Worm (Caenorhabditis elegans): ENCODE measurements around the gene C34H4.1.
A peak's percentile ranks its signal among the peaks of the same experiment; 100 is the strongest.

Gene C34H4.1

ce11 chrIV:1514415-1514814 is 41.0 kb upstream of the C34H4.1 start (continued):
- TF ChIP-seq ceh-40 (GFP tag; IDR thresholded peaks at IDR 0.05), result no peak
- TF ChIP-seq attf-3 (GFP tag; conservative IDR thresholded peaks at IDR 0.05), result no peak
- TF ChIP-seq ztf-28 (GFP tag; IDR thresholded peaks at IDR 0.05), result no peak
- TF ChIP-seq ceh-91 (GFP tag; IDR thresholded peaks at IDR 0.05), result no peak
- peak; percentile 9 for TF ChIP-seq lsl-1 (GFP tag; optimal IDR thresholded peaks at IDR 0.05)
- no peak for TF ChIP-seq ztf-26 (tag; optimal IDR thresholded peaks at IDR 0.05)
- TF ChIP-seq lin-26 (GFP tag; IDR thresholded peaks at IDR 0.05), result peak; percentile 85
- no peak for TF ChIP-seq nfya-1 (tag; optimal IDR thresholded peaks at IDR 0.05; ENCODE audit: borderline replicate concordance, insufficient read depth)
- TF ChIP-seq mes-4 (tag; optimal IDR thresholded peaks at IDR 0.05), result no peak
- TF ChIP-seq ztf-18 (tag; optimal IDR thresholded peaks at IDR 0.05), result peak; percentile 46
- no peak for TF ChIP-seq aptf-2 (GFP tag; conservative IDR thresholded peaks at IDR 0.05)
- no peak for TF ChIP-seq madf-8 (GFP tag; conservative IDR thresholded peaks at IDR 0.05)
- TF ChIP-seq K11D2.4 (GFP tag; IDR thresholded peaks at IDR 0.05), result no peak
- no peak for TF ChIP-seq ama-1 (optimal IDR thresholded peaks at IDR 0.05)
- no peak for TF ChIP-seq ama-1 (GFP tag; optimal IDR thresholded peaks at IDR 0.05)
- no peak for TF ChIP-seq efl-1 (GFP tag; optimal IDR thresholded peaks at IDR 0.05)
- peak; percentile 65 for TF ChIP-seq rpc-1 (optimal IDR thresholded peaks at IDR 0.05)
- TF ChIP-seq rpc-1 (tag; optimal IDR thresholded peaks at IDR 0.05), result peak; percentile 83
- no peak for TF ChIP-seq F22D6.2 (tag; optimal IDR thresholded peaks at IDR 0.05)
- TF ChIP-seq nhr-179 (tag; optimal IDR thresholded peaks at IDR 0.05), result no peak
- TF ChIP-seq Y95B8A.8 (GFP tag; IDR thresholded peaks at IDR 0.05), result no peak
- no peak for TF ChIP-seq tbx-9 (tag; optimal IDR thresholded peaks at IDR 0.05; ENCODE audit: borderline replicate concordance)
- peak; percentile 56; the same call in 1 of the 2 replicates for TF ChIP-seq D2030.7 (GFP tag; IDR thresholded peaks at IDR 0.05)
- no peak for TF ChIP-seq ceh-58 (GFP tag; IDR thresholded peaks at IDR 0.05)
- no peak for TF ChIP-seq akir-1 (GFP tag; optimal IDR thresholded peaks at IDR 0.05)
- TF ChIP-seq ztf-22 (GFP tag; optimal IDR thresholded peaks at IDR 0.05), result no peak
- TF ChIP-seq cebp-1 (GFP tag; IDR thresholded peaks at IDR 0.05), result no peak
- no peak for TF ChIP-seq cebp-1 (tag; optimal IDR thresholded peaks at IDR 0.05)
- no peak for TF ChIP-seq aptf-3 (GFP tag; IDR thresholded peaks at IDR 0.05)
- TF ChIP-seq madf-3 (GFP tag; IDR thresholded peaks at IDR 0.05), result 0 out of 2 replicates have a peak, but pooled peaks have one; percentile 63
- TF ChIP-seq rcor-1 (GFP tag; IDR thresholded peaks at IDR 0.05), result 0 out of 2 replicates have a peak, but pooled peaks have one; percentile 27
- no peak for TF ChIP-seq somi-1 (GFP tag; optimal IDR thresholded peaks at IDR 0.05)
- TF ChIP-seq ccch-3 (GFP tag; optimal IDR thresholded peaks at IDR 0.05), result no peak
- no peak for TF ChIP-seq nfyb-1 (GFP tag; IDR thresholded peaks at IDR 0.05)
- TF ChIP-seq B0261.1 (tag; optimal IDR thresholded peaks at IDR 0.05), result peak; percentile 74
- no peak for TF ChIP-seq ceh-100 (GFP tag; IDR thresholded peaks at IDR 0.05)
- TF ChIP-seq nhr-80 (tag; optimal IDR thresholded peaks at IDR 0.05), result no peak
- TF ChIP-seq lin-35 (GFP tag; optimal IDR thresholded peaks at IDR 0.05), result no peak
- peak; percentile 52; the same call in 1 of the 2 replicates for TF ChIP-seq dox-1 (GFP tag; IDR thresholded peaks at IDR 0.05)
- no peak for TF ChIP-seq nhr-27 (tag; optimal IDR thresholded peaks at IDR 0.05)
- TF ChIP-seq egrh-3 (GFP tag; IDR thresholded peaks at IDR 0.05), result no peak
- no peak for TF ChIP-seq tlf-1 (GFP tag; optimal IDR thresholded peaks at IDR 0.05)
- TF ChIP-seq Y67H2A.10 (GFP tag; conservative IDR thresholded peaks at IDR 0.05), result no peak
- no peak for TF ChIP-seq F57C9.4 (tag; optimal IDR thresholded peaks at IDR 0.05)
- no peak for TF ChIP-seq ceh-79 (tag; optimal IDR thresholded peaks at IDR 0.05)
- no peak for TF ChIP-seq snpc-4 (GFP tag; optimal IDR thresholded peaks at IDR 0.05)
- TF ChIP-seq snpc-4 (tag; optimal IDR thresholded peaks at IDR 0.05), result peak in 1 of 4 experiments; percentile 12
- no peak for TF ChIP-seq F55B11.4 (tag; optimal IDR thresholded peaks at IDR 0.05; ENCODE audit: borderline replicate concordance, insufficient read depth)
- TF ChIP-seq bed-1 (GFP tag; IDR thresholded peaks at IDR 0.05), result no peak
- TF ChIP-seq pha-4 (tag; optimal IDR thresholded peaks at IDR 0.05), result no peak
- no peak for TF ChIP-seq hrde-1 (tag; optimal IDR thresholded peaks at IDR 0.05; ENCODE audit: borderline replicate concordance)

All from whole organism, young adult.